Worm (Caenorhabditis elegans): ENCODE measurements around the gene dct-7.

The dct-7 gene

DNA sequence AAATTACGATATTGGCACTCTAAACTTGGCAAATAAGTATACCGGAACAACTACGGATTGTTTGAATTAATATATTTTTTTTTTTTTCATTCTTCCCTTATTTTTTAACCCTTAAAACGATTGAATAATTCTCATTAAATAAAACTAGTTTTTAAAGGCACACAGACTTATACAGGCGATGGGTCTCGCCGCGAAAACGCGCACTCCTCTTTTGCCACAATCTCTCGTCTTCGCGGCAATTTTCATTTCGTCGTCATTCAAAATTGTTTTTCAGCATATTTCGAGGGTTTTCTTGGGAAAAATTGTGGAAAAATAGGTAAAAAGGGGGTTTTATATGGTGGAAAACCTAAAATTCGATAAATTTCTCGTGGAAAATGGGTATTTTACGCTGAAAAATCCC is 43.0 kb downstream of the dct-7 start (continued):
- TF ChIP-seq mxl-2 (GFP tag; conservative IDR thresholded peaks at IDR 0.05), result no peak
- no peak for TF ChIP-seq zfp-2 (tag; optimal IDR thresholded peaks at IDR 0.05)
- peak; percentile 74 for TF ChIP-seq dpl-1 (GFP tag; optimal IDR thresholded peaks at IDR 0.05)
- TF ChIP-seq egl-43 (GFP tag; IDR thresholded peaks at IDR 0.05), result no peak
- TF ChIP-seq pqm-1 (tag; optimal IDR thresholded peaks at IDR 0.05), result no peak
- no peak for TF ChIP-seq nhr-42 (GFP tag; IDR thresholded peaks at IDR 0.05)
- TF ChIP-seq R02D3.7 (tag; optimal IDR thresholded peaks at IDR 0.05), result no peak
- no peak for TF ChIP-seq nhr-111 (GFP tag; optimal IDR thresholded peaks at IDR 0.05)
- no peak for TF ChIP-seq nhr-28 (tag; optimal IDR thresholded peaks at IDR 0.05)

DNA sequence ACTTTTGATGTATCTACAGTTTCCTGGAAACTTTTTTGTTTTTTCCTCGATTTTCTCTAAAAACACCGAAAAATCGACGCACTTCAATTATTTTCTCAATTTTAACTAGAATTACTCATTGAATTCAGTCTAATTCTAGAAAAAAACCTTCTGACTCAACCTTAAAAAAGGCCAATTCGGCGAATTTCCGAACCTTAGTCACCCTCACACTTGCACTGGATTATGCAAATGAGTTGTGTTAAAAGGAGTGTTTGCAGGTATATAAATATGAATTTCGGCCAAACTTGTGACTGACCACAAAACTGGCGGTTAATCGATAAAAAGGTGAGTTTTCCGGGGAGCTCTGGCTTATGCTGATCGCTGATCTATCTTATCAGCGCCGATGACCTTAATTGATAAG is 43.9 kb downstream of the dct-7 start, which contains the start of gene ttr-20:
TSS of gene ttr-20 (plus strand) at position 301 of the 400 bp plus-strand sequence.
- TF ChIP-seq skn-1 (tag; optimal IDR thresholded peaks at IDR 0.05) (no peak), aha-1 (tag) (peak; percentile 50)

DNA sequence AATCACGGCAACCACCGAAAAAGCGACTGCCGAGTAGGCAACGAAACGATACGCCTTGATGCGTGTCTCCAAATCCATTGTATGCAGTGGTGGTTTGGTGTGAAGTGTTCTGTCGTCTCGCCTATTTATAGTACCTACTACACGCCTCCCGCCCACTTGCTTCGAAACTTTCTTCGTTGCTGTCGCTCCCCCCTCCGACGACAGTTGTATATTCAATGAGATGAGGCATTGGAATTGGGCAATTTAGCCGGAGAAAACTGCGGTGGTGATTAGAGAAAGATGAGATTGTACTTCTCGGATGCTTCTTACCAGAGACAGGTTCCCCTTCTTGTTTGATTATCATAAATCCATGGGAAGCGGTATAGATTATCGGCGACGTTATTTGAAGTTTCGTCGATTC is 45.9 kb downstream of the dct-7 start, which contains the start of gene col-34:
TSS of gene col-34 (minus strand) at position 101 of the 400 bp plus-strand sequence.
- no peak for TF ChIP-seq vab-7 (GFP tag; IDR thresholded peaks at IDR 0.05)
- no peak for TF ChIP-seq jun-1 (tag; optimal IDR thresholded peaks at IDR 0.05)
- no peak for TF ChIP-seq spr-3 (GFP tag; optimal IDR thresholded peaks at IDR 0.05)
- no peak for TF ChIP-seq T20F7.1 (GFP tag; optimal IDR thresholded peaks at IDR 0.05)
- no peak for TF ChIP-seq ceh-82 (tag; optimal IDR thresholded peaks at IDR 0.05)
- TF ChIP-seq lir-3 (tag; optimal IDR thresholded peaks at IDR 0.05), result no peak
- TF ChIP-seq dmd-6 (GFP tag; IDR thresholded peaks at IDR 0.05), result no peak
- no peak for TF ChIP-seq Y75B8A.6 (GFP tag; IDR thresholded peaks at IDR 0.05)
- TF ChIP-seq mdl-1 (tag; optimal IDR thresholded peaks at IDR 0.05), result no peak

DNA sequence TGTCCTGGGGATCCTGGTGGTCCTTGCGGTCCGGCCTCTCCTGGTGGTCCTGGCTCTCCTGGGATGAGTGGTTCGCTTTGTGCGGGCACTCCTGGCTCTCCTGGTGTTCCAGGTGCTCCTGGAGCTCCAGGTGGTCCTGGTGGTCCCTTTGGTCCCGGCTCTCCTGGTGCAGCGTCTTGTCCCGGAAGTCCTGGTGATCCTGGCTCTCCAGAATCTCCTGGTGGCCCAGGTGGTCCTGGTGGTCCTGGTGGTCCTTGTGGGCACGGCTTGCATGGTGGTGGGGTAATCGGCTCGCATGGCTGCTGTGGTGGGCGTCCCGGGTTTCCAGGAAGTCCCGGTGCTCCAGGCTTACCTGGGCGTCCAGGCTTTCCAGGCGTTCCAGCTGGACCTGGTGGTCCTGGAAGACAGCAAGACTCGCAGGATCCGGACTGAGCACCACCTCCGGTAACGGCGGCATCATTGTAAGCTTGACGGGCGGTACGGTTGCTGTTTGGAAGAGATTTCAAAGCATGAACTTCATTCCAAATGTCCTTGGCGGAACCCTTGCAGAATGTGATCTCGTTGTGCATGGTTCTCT is 46.5 kb downstream of the dct-7 start:
- no peak for TF ChIP-seq mes-2 (tag; optimal IDR thresholded peaks at IDR 0.05; ENCODE audit: poor library complexity, severe bottlenecking)
- TF ChIP-seq set-16 (GFP tag; IDR thresholded peaks at IDR 0.05), result peak; percentile 98

Measured in whole organism, L4 larva.